Fruit fly (Drosophila melanogaster) S2 (cell line): ENCODE data around the gene Fibp.

Experiments used
- CG8478 ChIP-seq: fragments of >200 bp; optimal IDR thresholded peaks from 2 replicates; lab custom pipeline; 2018
- CTCF ChIP-seq, 2 experiments: fragments of >200 bp; optimal IDR thresholded peaks; 2 replicates each; lab custom pipeline; 2018

Gene Fibp

DNA sequence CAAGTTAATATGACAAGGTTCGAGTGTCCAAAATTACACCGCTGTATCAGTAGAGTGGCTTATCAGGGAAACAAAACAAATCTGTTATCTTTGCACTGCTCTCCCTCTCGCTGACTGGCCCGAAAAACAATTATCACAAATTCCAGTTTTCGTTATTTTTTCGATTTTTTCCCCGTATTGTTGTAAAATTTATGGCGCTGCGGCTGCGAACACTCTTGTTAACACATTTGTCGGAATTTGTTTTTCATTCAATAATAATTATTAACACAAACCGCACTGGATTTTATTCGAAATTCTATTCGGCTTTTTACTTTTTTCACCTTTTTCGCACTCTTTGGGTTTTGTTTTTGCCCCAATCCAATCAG lies 27.2 kb downstream of the Fibp start:
- TF ChIP-seq CTCF (optimal IDR thresholded peaks at IDR 0.05; lab: Kevin White, UChicago) (no peak), CG8478 (lab: Kevin White, UChicago) (no peak)

DNA sequence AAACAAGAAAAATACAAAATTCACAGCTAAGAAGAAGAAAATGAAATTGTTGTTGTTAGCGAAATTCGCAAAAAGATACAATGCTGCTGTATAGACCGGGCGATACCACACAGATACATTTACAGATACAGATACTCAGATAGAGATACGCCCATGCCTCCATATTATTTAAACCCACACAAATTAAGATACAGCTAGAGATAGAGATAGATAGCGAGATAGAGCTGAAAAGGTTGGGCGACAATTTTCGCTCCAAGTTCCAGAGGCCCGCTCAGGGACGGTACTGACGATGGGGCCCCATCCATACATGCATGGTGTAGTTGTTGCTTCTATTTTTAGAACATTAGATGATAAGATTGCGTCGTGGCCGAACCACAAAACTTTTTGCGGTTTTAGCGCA lies 30.1 kb downstream of the Fibp start:
- TF ChIP-seq CG8478 (lab: Kevin White, UChicago), result no peak
- no peak for TF ChIP-seq CTCF (optimal IDR thresholded peaks at IDR 0.05; lab: Kevin White, UChicago)

DNA sequence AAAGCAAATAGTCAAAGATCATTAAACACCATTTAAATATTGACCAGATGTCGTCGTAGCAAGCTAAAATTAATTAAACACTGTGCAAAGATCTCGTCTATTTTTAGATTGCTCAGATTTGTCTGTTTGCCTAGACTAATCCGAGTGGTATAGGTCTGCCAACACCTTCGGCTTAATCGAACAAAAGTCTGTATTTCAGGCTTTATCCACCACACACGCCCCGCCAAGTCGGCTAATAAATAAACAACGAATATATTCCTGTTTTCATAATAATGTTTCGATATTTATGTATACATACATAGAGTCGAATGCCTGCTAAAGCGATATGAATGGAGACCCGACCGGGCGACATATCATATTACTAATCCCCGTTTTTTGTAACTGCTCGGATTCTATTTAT lies 39.2 kb downstream of the Fibp start:
- TF ChIP-seq CTCF (optimal IDR thresholded peaks at IDR 0.05; lab: Kevin White, UChicago) (no peak), CG8478 (lab: Kevin White, UChicago) (no peak)

DNA sequence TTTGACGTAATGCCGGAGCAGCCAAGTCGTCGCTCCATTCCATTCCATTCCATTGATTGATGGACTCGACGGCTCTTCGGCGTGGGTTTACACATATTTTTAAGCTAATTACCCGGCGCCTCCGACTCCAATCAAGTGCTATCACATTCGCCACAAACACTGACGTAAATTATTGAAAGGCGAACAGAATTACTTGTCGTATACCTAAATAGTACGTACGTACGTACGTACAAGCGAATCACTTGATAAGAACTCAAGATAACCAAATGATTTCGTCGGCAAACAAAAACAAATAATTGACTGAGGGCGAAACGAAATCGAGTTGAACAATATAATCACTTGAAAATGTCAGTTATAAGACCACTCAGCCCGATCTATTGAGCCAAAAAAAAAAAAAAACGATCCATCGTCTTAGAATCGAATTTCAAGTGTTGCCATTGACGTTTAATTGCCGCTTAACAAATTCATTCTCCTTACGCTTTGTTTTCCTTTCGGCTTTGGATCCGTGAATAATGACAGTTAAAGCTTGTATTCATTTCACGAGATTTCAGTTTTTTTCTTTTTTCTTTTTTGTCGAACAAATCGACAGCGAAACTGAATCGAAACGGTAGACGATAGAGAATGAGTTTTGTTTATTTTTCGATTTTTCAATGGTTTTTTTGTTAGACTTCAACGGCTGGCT lies 40.3 kb downstream of the Fibp start:
- TF ChIP-seq CTCF (optimal IDR thresholded peaks at IDR 0.05; lab: Kevin White, UChicago) (no peak), CG8478 (lab: Kevin White, UChicago) (no peak)
